Worm (Caenorhabditis elegans): ENCODE measurements around the gene F14F8.14.

ce11 chrV:16713797-16714196 lies 47.2 kb upstream of the F14F8.14 start:
- TF ChIP-seq dao-5 (tag; optimal IDR thresholded peaks at IDR 0.05) (no peak), him-1 (tag; optimal IDR thresholded peaks at IDR 0.05) (no peak), W03F9.2 (tag; optimal IDR thresholded peaks at IDR 0.05) (no peak)

Measured in whole organism, L4/young adult.